Worm (Caenorhabditis elegans): Measurements from ENCODE around the gene cyp-33C1.

Gene cyp-33C1

ce11 chrV:2179214-2179613 lies at the start of gene cyp-33C1:
cyp-33C1 (plus strand) TSS chrV:2179514.
- no peak for TF ChIP-seq nhr-12 (tag; optimal IDR thresholded peaks at IDR 0.05)

ce11 chrV:2132675-2133074 lies 46.6 kb upstream of the cyp-33C1 start:
- TF ChIP-seq lin-13 (tag; optimal IDR thresholded peaks at IDR 0.05): no peak
- no peak for TF ChIP-seq hlh-1 (tag; optimal IDR thresholded peaks at IDR 0.05)
- TF ChIP-seq flh-1 (GFP tag; optimal IDR thresholded peaks at IDR 0.05): no peak
- TF ChIP-seq ham-2 (GFP tag; optimal IDR thresholded peaks at IDR 0.05): no peak
- TF ChIP-seq blmp-1 (tag; optimal IDR thresholded peaks at IDR 0.05): no peak
- no peak for TF ChIP-seq nhr-28 (tag; optimal IDR thresholded peaks at IDR 0.05)
- no peak for TF ChIP-seq nhr-12 (tag; optimal IDR thresholded peaks at IDR 0.05)

ce11 chrV:2133512-2133911 lies 45.8 kb upstream of the cyp-33C1 start:
- no peak for TF ChIP-seq M03D4.4 (tag; optimal IDR thresholded peaks at IDR 0.05)
- TF ChIP-seq drap-1 (GFP tag; optimal IDR thresholded peaks at IDR 0.05): no peak
- no peak for TF ChIP-seq lin-32 (GFP tag; optimal IDR thresholded peaks at IDR 0.05)
- TF ChIP-seq ceh-39 (tag; optimal IDR thresholded peaks at IDR 0.05): no peak
- no peak for TF ChIP-seq tbx-8 (GFP tag; optimal IDR thresholded peaks at IDR 0.05)
- no peak for TF ChIP-seq sptf-1 (tag; optimal IDR thresholded peaks at IDR 0.05)
- no peak for TF ChIP-seq lin-13 (tag; optimal IDR thresholded peaks at IDR 0.05)
- no peak for TF ChIP-seq elt-3 (tag; optimal IDR thresholded peaks at IDR 0.05)
- TF ChIP-seq bed-3 (GFP tag; optimal IDR thresholded peaks at IDR 0.05): no peak
- TF ChIP-seq ham-2 (GFP tag; optimal IDR thresholded peaks at IDR 0.05): no peak
- TF ChIP-seq cnd-1 (tag; optimal IDR thresholded peaks at IDR 0.05): no peak
- no peak for TF ChIP-seq nhr-76 (tag; optimal IDR thresholded peaks at IDR 0.05)
- TF ChIP-seq unc-120 (tag; optimal IDR thresholded peaks at IDR 0.05; ENCODE audit: poor library complexity, severe bottlenecking): no peak
- TF ChIP-seq nhr-237 (tag; optimal IDR thresholded peaks at IDR 0.05): peak; percentile 20
- no peak for TF ChIP-seq snpc-4 (tag; optimal IDR thresholded peaks at IDR 0.05)
- peak; percentile 4 for TF ChIP-seq ces-1 (GFP tag; optimal IDR thresholded peaks at IDR 0.05)
- no peak for TF ChIP-seq ceh-83 (GFP tag; optimal IDR thresholded peaks at IDR 0.05)
- TF ChIP-seq mab-5 (tag; optimal IDR thresholded peaks at IDR 0.05): no peak
- no peak for TF ChIP-seq mls-2 (tag; optimal IDR thresholded peaks at IDR 0.05)
- peak; percentile 4 for TF ChIP-seq mep-1 (tag; optimal IDR thresholded peaks at IDR 0.05)
- TF ChIP-seq nhr-12 (tag; optimal IDR thresholded peaks at IDR 0.05): no peak

ce11 chrV:2134340-2134739 lies 45.0 kb upstream of the cyp-33C1 start:
- TF ChIP-seq lin-13 (tag; optimal IDR thresholded peaks at IDR 0.05) (no peak), zip-8 (tag; optimal IDR thresholded peaks at IDR 0.05) (no peak), elt-3 (tag; optimal IDR thresholded peaks at IDR 0.05) (no peak), ceh-39 (tag; optimal IDR thresholded peaks at IDR 0.05) (no peak), ham-2 (GFP tag; optimal IDR thresholded peaks at IDR 0.05) (no peak), nhr-28 (tag; optimal IDR thresholded peaks at IDR 0.05) (no peak), tbx-8 (GFP tag; optimal IDR thresholded peaks at IDR 0.05) (no peak), flh-1 (GFP tag; optimal IDR thresholded peaks at IDR 0.05) (no peak), ces-1 (GFP tag; optimal IDR thresholded peaks at IDR 0.05) (no peak), nhr-237 (tag; optimal IDR thresholded peaks at IDR 0.05) (no peak), blmp-1 (tag; optimal IDR thresholded peaks at IDR 0.05) (no peak), elt-1 (tag; optimal IDR thresholded peaks at IDR 0.05; ENCODE audit: borderline replicate concordance, insufficient read depth) (no peak), drap-1 (GFP tag; optimal IDR thresholded peaks at IDR 0.05) (no peak), sptf-1 (tag; optimal IDR thresholded peaks at IDR 0.05) (no peak), nhr-12 (tag; optimal IDR thresholded peaks at IDR 0.05) (no peak), nhr-76 (tag; optimal IDR thresholded peaks at IDR 0.05) (no peak), lin-32 (GFP tag; optimal IDR thresholded peaks at IDR 0.05) (no peak)

ce11 chrV:2135323-2135722 lies 44.0 kb upstream of the cyp-33C1 start:
- TF ChIP-seq sptf-1 (tag; optimal IDR thresholded peaks at IDR 0.05) (peak; percentile 8), unc-120 (tag; optimal IDR thresholded peaks at IDR 0.05; ENCODE audit: poor library complexity, severe bottlenecking) (peak; percentile 34), mls-2 (tag; optimal IDR thresholded peaks at IDR 0.05) (no peak)

- TF ChIP-seq drap-1 (GFP tag; optimal IDR thresholded peaks at IDR 0.05): no peak
- no peak for TF ChIP-seq nhr-12 (tag; optimal IDR thresholded peaks at IDR 0.05)
- TF ChIP-seq unc-62 (GFP tag; optimal IDR thresholded peaks at IDR 0.05): no peak
- TF ChIP-seq ceh-39 (tag; optimal IDR thresholded peaks at IDR 0.05): no peak
- TF ChIP-seq ceh-83 (GFP tag; optimal IDR thresholded peaks at IDR 0.05): no peak
- no peak for TF ChIP-seq blmp-1 (tag; optimal IDR thresholded peaks at IDR 0.05)
Observed at ce11 chrV:2137010-2137409, 42.3 kb upstream of the cyp-33C1 start.
